Worm (Caenorhabditis elegans) whole organism, young adult: Measurements from ENCODE around the gene umps-1.

Experiments used
- D2030.7 ChIP-seq: fragments of 200-800 bp; sonication (Bioruptor generic); IDR thresholded peaks from 2 replicates; pipeline ENCODE4 v1.3.6; 2022; ENCODE audit warnings: missing genetic modification reagents, missing genetic modification characterization, missing compliant biosample characterization
- F10E7.11 ChIP-seq: sonication (generic microtip); optimal IDR thresholded peaks from 2 replicates; lab custom pipeline; 2017; ENCODE audit warnings: mild to moderate bottlenecking, missing genetic modification characterization, moderate library complexity, missing compliant biosample characterization
- F22D6.2 ChIP-seq: sonication (generic microtip); optimal IDR thresholded peaks from 2 replicates; lab custom pipeline; 2016; ENCODE audit warnings: mild to moderate bottlenecking, missing genetic modification characterization, missing compliant biosample characterization
- F23B12.7 ChIP-seq: sonication (generic microtip); optimal IDR thresholded peaks from 2 replicates; lab custom pipeline; 2017; ENCODE audit warnings: missing genetic modification characterization, mild to moderate bottlenecking, missing compliant biosample characterization, antibody characterized with exemption, moderate library complexity; ENCODE audit not compliant: insufficient read depth
- F33H1.4 ChIP-seq: fragments of 200-800 bp; sonication (Bioruptor generic); IDR thresholded peaks from 2 replicates; pipeline ENCODE4 v1.3.6; 2022; ENCODE audit warnings: missing genetic modification reagents, missing genetic modification characterization, missing compliant biosample characterization
- F37B4.10 ChIP-seq: fragments of 200-800 bp; sonication (Bioruptor generic); IDR thresholded peaks from 2 replicates; pipeline ENCODE4 v1.3.6; 2022; ENCODE audit warnings: missing genetic modification characterization, missing compliant biosample characterization
- ama-1 ChIP-seq, 3 experiments: fragments of 150-350 bp in 1 of 3; sonication (generic microtip) in 2 of 3; optimal IDR thresholded peaks; 2 replicates each; lab custom pipeline; 2014 to 2018; ENCODE audit warnings: missing biosample characterization in 2 of 3, missing genetic modification characterization in 2 of 3, missing genetic modification reagents in 2 of 3
- athp-1 ChIP-seq: sonication (generic microtip); optimal IDR thresholded peaks from 2 replicates; lab custom pipeline; 2017; ENCODE audit warnings: mild to moderate bottlenecking, missing genetic modification characterization, missing compliant biosample characterization
- cebp-1 ChIP-seq, 2 experiments: fragments of 200-800 bp in 1 of 2; sonication (Bioruptor generic) in 1 of 2; sonication (generic microtip) in 1 of 2; IDR thresholded peaks in 1 of 2; optimal IDR thresholded peaks in 1 of 2; 2 replicates each; pipeline versions ENCODE4 v1.3.6 to Lab custom; 2017 to 2022; ENCODE audit warnings: missing compliant biosample characterization in 2 of 2, missing genetic modification characterization in 2 of 2, mild to moderate bottlenecking in 1 of 2, missing genetic modification reagents in 1 of 2, moderate library complexity in 1 of 2
- chd-7 ChIP-seq: sonication (generic microtip); optimal IDR thresholded peaks from 2 replicates; lab custom pipeline; 2016; ENCODE audit warnings: mild to moderate bottlenecking, missing genetic modification characterization, moderate library complexity, missing compliant biosample characterization
- efl-1 ChIP-seq: fragments of 150-350 bp; optimal IDR thresholded peaks from 2 replicates; lab custom pipeline; 2014; ENCODE audit warnings: missing biosample characterization, missing genetic modification reagents, missing genetic modification characterization
- egrh-3 ChIP-seq: fragments of 200-800 bp; sonication (Bioruptor generic); IDR thresholded peaks from 2 replicates; pipeline ENCODE4 v1.3.6; 2022; ENCODE audit warnings: missing genetic modification reagents, missing genetic modification characterization, missing compliant biosample characterization
- hlh-12 ChIP-seq: sonication (generic microtip); optimal IDR thresholded peaks from 2 replicates; lab custom pipeline; 2016; ENCODE audit warnings: missing genetic modification characterization, missing compliant biosample characterization
- let-607 ChIP-seq, 2 experiments: fragments of 200-800 bp in 1 of 2; sonication (Bioruptor generic) in 1 of 2; sonication (generic microtip) in 1 of 2; optimal IDR thresholded peaks; 2 replicates each; lab custom pipeline; 2016 to 2018; ENCODE audit warnings: mild to moderate bottlenecking in 2 of 2, missing compliant biosample characterization in 2 of 2, missing genetic modification characterization in 2 of 2, moderate library complexity in 2 of 2, missing genotype in 1 of 2
- lin-26 ChIP-seq: fragments of 200-800 bp; sonication (Bioruptor generic); IDR thresholded peaks from 2 replicates; pipeline ENCODE4 v1.3.6; 2022; ENCODE audit warnings: missing genetic modification reagents, missing genetic modification characterization, missing compliant biosample characterization
- lsl-1 ChIP-seq: fragments of 200-800 bp; sonication (Bioruptor generic); optimal IDR thresholded peaks from 2 replicates; lab custom pipeline; 2018; ENCODE audit warnings: mild to moderate bottlenecking, missing genetic modification characterization, moderate library complexity, missing compliant biosample characterization
- madf-10 ChIP-seq: sonication (generic microtip); optimal IDR thresholded peaks from 2 replicates; lab custom pipeline; 2016; ENCODE audit warnings: mild to moderate bottlenecking, missing genetic modification characterization, missing compliant biosample characterization
- madf-6 ChIP-seq: fragments of 200-800 bp; sonication (Bioruptor generic); IDR thresholded peaks from 2 replicates; pipeline ENCODE4 v1.3.6; 2022; ENCODE audit warnings: missing genetic modification reagents, missing genetic modification characterization, missing compliant biosample characterization
- madf-8 ChIP-seq: fragments of 200-800 bp; sonication (Bioruptor generic); conservative IDR thresholded peaks from 2 replicates; pipeline ENCODE4 v1.3.6; 2022; ENCODE audit warnings: missing genetic modification reagents, missing genetic modification characterization, missing compliant biosample characterization
- nhr-80 ChIP-seq: sonication (generic microtip); optimal IDR thresholded peaks from 2 replicates; lab custom pipeline; 2016; ENCODE audit warnings: missing genetic modification characterization, missing compliant biosample characterization
- snpc-1.1 ChIP-seq: sonication (generic microtip); optimal IDR thresholded peaks from 2 replicates; lab custom pipeline; 2017; ENCODE audit warnings: missing genetic modification characterization, mild to moderate bottlenecking, missing compliant biosample characterization, antibody characterized with exemption, moderate library complexity, missing genotype, missing genetic modification reagents; ENCODE audit not compliant: insufficient read depth
- snpc-3.4 ChIP-seq: sonication (generic microtip); optimal IDR thresholded peaks from 2 replicates; lab custom pipeline; 2017; ENCODE audit warnings: missing genetic modification characterization, mild to moderate bottlenecking, missing compliant biosample characterization, antibody characterized with exemption, moderate library complexity, missing genotype, missing genetic modification reagents
- snpc-4 ChIP-seq, 5 experiments: fragments of 150-350 bp in 1 of 5; sonication (generic microtip) in 4 of 5; optimal IDR thresholded peaks; 2 replicates each; lab custom pipeline; 2014 to 2018; ENCODE audit warnings: missing genetic modification characterization in 5 of 5, missing biosample characterization in 3 of 5, antibody characterized with exemption in 2 of 5, mild to moderate bottlenecking in 2 of 5, missing compliant biosample characterization in 2 of 5, missing genotype in 2 of 5, moderate library complexity in 2 of 5, missing genetic modification reagents in 1 of 5
- tbx-9 ChIP-seq: sonication (generic microtip); optimal IDR thresholded peaks from 2 replicates; lab custom pipeline; 2016; ENCODE audit warnings: borderline replicate concordance, missing genetic modification characterization, inconsistent platforms, missing compliant biosample characterization
- unc-130 ChIP-seq: sonication (generic microtip); optimal IDR thresholded peaks from 2 replicates; lab custom pipeline; 2016; ENCODE audit warnings: missing genetic modification reagents, missing genetic modification characterization, missing compliant biosample characterization
- xnd-1 ChIP-seq: sonication (generic microtip); optimal IDR thresholded peaks from 2 replicates; lab custom pipeline; 2016; ENCODE audit warnings: missing genotype, missing genetic modification reagents, missing genetic modification characterization, missing compliant biosample characterization
- zfh-2 ChIP-seq: fragments of 200-800 bp; sonication (Bioruptor generic); conservative IDR thresholded peaks from 2 replicates; pipeline ENCODE4 v1.3.6; 2022; ENCODE audit warnings: missing genetic modification reagents, missing genetic modification characterization, missing compliant biosample characterization
- ztf-18 ChIP-seq: sonication (generic microtip); optimal IDR thresholded peaks from 2 replicates; lab custom pipeline; 2016; ENCODE audit warnings: missing genotype, mild to moderate bottlenecking, missing genetic modification characterization, missing compliant biosample characterization
- ztf-22 ChIP-seq: fragments of 200-800 bp; sonication (Bioruptor generic); optimal IDR thresholded peaks from 2 replicates; lab custom pipeline; 2018; ENCODE audit warnings: mild to moderate bottlenecking, missing genetic modification characterization, moderate library complexity, missing compliant biosample characterization
- ztf-28 ChIP-seq: fragments of 200-800 bp; sonication (Bioruptor generic); IDR thresholded peaks from 2 replicates; pipeline ENCODE4 v1.3.6; 2022; ENCODE audit warnings: missing genetic modification reagents, missing genetic modification characterization, missing compliant biosample characterization

Gene umps-1

DNA sequence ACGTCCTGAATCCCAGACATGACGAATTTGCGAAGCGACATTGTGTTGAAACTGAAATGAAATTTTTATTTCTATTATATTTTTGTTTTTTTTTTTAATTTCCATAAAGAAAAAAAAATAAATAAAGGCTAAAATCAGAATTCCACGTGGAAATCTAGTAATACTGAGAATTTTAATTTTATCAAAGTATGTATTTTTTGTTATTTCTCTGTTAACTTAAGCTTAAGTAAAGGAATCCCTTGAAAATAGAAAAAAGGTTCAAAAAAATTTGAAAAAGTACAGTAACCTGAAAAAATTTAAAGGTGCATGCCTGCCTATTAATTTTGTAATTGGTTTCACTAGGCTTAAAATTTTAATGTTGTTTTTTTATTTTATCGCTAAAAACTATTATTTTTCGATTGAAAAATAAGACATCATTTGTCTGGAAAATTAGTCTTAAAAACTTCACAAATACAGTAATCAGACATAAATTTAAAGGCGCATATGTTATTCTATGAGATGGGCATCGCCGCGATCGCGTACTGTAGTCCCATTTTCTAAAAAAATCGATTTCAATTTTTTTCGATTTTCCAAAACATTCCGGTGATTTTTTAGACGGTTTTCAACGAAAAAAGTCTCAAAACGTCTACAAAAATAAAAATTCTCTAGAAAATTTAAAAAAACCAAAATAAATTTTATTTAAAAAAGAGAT lies 26.9 kb downstream of the umps-1 start, which contains the start of gene nex-2:
TSS of gene nex-2 (minus strand) at position 51 of the 691 bp plus-strand sequence.
- peak; percentile 90 for TF ChIP-seq lsl-1
- no peak for TF ChIP-seq unc-130
- TF ChIP-seq F33H1.4 (GFP tag; lab: Robert Waterston, UW) = peak; percentile 67
- TF ChIP-seq D2030.7 (GFP tag; lab: Robert Waterston, UW) = 0 out of 2 replicates have a peak, but pooled peaks have one; percentile 36
- TF ChIP-seq ztf-18 (tag; lab: Kevin White, UChicago) = peak; percentile 0
- TF ChIP-seq xnd-1 = peak; percentile 71
- TF ChIP-seq snpc-1.1 = no peak
- no peak for TF ChIP-seq F37B4.10
- TF ChIP-seq madf-8 (GFP tag; lab: Robert Waterston, UW) = peak; percentile 83
- TF ChIP-seq madf-6 (GFP tag; lab: Robert Waterston, UW) = peak; percentile 89

DNA sequence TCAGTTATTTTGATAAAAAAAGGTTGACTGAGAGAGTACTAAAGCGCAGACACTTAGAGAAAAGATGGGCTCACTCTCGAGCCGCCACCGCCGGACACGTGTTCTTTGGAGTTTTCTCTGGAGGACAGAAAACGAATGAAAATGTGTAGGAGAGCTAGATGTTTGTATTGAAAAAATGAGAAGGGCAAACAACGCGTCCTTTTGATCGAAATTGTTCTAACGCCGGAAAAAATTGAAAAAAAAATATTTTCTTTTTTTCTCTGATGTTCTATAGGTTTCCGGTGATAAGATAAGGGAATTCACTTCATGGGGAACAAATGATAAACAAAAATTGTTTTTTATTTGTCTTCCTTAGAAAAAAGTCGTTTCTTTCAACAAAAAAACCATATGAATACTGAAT lies 27.6 kb downstream of the umps-1 start:
- peak; percentile 56 for TF ChIP-seq nhr-80 (tag; lab: Kevin White, UChicago)
- TF ChIP-seq ztf-28 = no peak
- peak; percentile 41 for TF ChIP-seq F23B12.7 (tag; lab: Kevin White, UChicago)
- TF ChIP-seq snpc-4 (GFP tag; optimal IDR thresholded peaks at IDR 0.05; lab: Kevin White, UChicago) = no peak
- TF ChIP-seq snpc-4 (tag; optimal IDR thresholded peaks at IDR 0.05; lab: Kevin White, UChicago) = no peak
- peak; percentile 9 for TF ChIP-seq ama-1 (optimal IDR thresholded peaks at IDR 0.05; lab: Kevin White, UChicago)
- no peak for TF ChIP-seq ama-1 (GFP tag; optimal IDR thresholded peaks at IDR 0.05; lab: Kevin White, UChicago)
- TF ChIP-seq let-607 (tag; optimal IDR thresholded peaks at IDR 0.05; lab: Kevin White, UChicago) = peak in 1 of 2 experiments; percentile 35
- TF ChIP-seq ztf-18 (tag; lab: Kevin White, UChicago) = peak; percentile 29
- no peak for TF ChIP-seq madf-10 (tag; lab: Kevin White, UChicago)
- TF ChIP-seq unc-130 = no peak
- TF ChIP-seq cebp-1 (GFP tag; IDR thresholded peaks at IDR 0.05; lab: Robert Waterston, UW) = no peak
- TF ChIP-seq cebp-1 (tag; optimal IDR thresholded peaks at IDR 0.05; lab: Kevin White, UChicago) = peak; percentile 49

DNA sequence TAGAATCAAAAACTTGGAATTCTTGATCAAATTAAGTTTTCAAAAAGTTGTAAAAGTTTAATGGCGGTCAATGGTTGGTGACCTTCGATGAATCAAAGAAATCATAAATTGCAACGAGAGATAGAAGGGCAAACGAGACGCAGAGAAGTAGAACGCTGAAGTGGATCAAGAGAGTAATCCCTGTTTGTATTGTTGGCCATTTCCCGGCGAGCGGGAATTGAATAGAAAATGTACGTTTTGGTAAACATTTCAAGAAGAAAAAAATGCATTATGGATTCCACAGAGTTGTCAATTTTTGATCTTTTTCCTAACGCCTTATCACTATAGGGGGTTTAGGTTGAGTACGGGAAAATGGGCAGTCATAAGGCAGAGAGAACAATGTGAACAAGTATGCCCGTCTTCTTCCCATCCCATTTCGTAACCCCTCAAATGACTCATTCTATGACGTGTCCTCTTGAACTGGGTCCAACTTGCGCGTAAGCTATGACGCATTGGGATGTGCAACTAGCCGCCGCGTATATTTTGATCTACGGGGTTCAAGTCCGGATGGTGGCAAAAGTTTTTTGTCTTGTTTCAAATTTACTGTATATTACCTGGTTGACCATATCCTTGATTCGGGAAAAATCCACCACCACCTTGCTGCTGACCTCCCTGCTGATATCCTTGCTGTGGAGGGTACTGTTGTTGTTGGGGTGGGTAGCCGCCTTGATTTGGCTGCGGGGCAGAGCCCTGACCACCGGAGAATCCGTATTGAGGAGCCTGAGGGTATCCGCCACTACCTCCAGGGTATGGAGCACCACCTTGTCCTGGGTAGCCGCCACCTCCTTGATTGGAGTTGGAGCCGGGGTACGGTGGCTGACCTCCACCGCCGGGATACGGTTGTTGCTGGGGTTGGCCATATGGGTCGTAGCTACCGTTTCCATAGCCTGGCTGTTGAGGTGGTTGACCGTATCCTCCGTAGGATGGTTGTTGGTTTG lies 28.6 kb downstream of the umps-1 start:
- no peak for TF ChIP-seq F10E7.11
- TF ChIP-seq tbx-9 (tag; lab: Kevin White, UChicago) = peak; percentile 77
- no peak for TF ChIP-seq ztf-22 (GFP tag; lab: Kevin White, UChicago)
- TF ChIP-seq egrh-3 (GFP tag; lab: Robert Waterston, UW) = peak; percentile 45; the same call in 1 of the 2 replicates
- TF ChIP-seq madf-10 (tag; lab: Kevin White, UChicago) = no peak
- 0 out of 2 replicates have a peak, but pooled peaks have one; percentile 11 for TF ChIP-seq cebp-1 (GFP tag; IDR thresholded peaks at IDR 0.05; lab: Robert Waterston, UW)
- TF ChIP-seq cebp-1 (tag; optimal IDR thresholded peaks at IDR 0.05; lab: Kevin White, UChicago) = peak; percentile 77
- TF ChIP-seq F33H1.4 (GFP tag; lab: Robert Waterston, UW) = no peak
- TF ChIP-seq chd-7 (tag; lab: Kevin White, UChicago) = peak; percentile 16
- TF ChIP-seq F22D6.2 (tag; lab: Kevin White, UChicago) = no peak
- TF ChIP-seq athp-1 (tag; lab: Kevin White, UChicago) = no peak
- peak; percentile 84 for TF ChIP-seq zfh-2 (GFP tag; lab: Robert Waterston, UW)
- TF ChIP-seq snpc-3.4 (tag; lab: Kevin White, UChicago) = no peak
- TF ChIP-seq efl-1 (GFP tag; lab: Kevin White, UChicago) = peak; percentile 51
- TF ChIP-seq let-607 (tag; optimal IDR thresholded peaks at IDR 0.05; lab: Kevin White, UChicago) = no peak
- TF ChIP-seq lin-26 = no peak
- TF ChIP-seq unc-130 = no peak
- TF ChIP-seq nhr-80 (tag; lab: Kevin White, UChicago) = peak; percentile 8
- TF ChIP-seq xnd-1 = no peak
- TF ChIP-seq madf-6 (GFP tag; lab: Robert Waterston, UW) = peak; percentile 43
- no peak for TF ChIP-seq hlh-12 (tag; lab: Kevin White, UChicago)
- TF ChIP-seq F23B12.7 (tag; lab: Kevin White, UChicago) = no peak
